Worm (Caenorhabditis elegans) whole organism, mixed stage, embryonic: Measurements from ENCODE around the gene gst-36.

ENCODE experiments used
- M03D4.4 ChIP-seq: sonication (generic microtip); optimal IDR thresholded peaks from 2 replicates; lab custom pipeline; 2017; ENCODE audit warnings: mild to moderate bottlenecking, missing genetic modification characterization, missing compliant biosample characterization
- bed-3 ChIP-seq: fragments of 200-800 bp; sonication (Bioruptor generic); optimal IDR thresholded peaks from 3 replicates; lab custom pipeline; 2018; ENCODE audit warnings: mild to moderate bottlenecking, missing genetic modification characterization, moderate library complexity, missing compliant biosample characterization
- blmp-1 ChIP-seq: fragments of 150-350 bp; optimal IDR thresholded peaks from 2 replicates; lab custom pipeline; 2014; ENCODE audit warnings: missing biosample characterization, missing genetic modification characterization
- ceh-39 ChIP-seq: fragments of 150-350 bp; optimal IDR thresholded peaks from 2 replicates; lab custom pipeline; 2014; ENCODE audit warnings: missing biosample characterization, missing genetic modification characterization
- ceh-43 ChIP-seq: fragments of 200-800 bp; sonication (Bioruptor generic); optimal IDR thresholded peaks from 2 replicates; lab custom pipeline; 2018; ENCODE audit warnings: mild to moderate bottlenecking, missing genetic modification characterization, moderate library complexity, missing compliant biosample characterization
- ceh-83 ChIP-seq: fragments of 200-800 bp; sonication (Bioruptor generic); optimal IDR thresholded peaks from 2 replicates; lab custom pipeline; 2018; ENCODE audit warnings: mild to moderate bottlenecking, missing genetic modification characterization, missing compliant biosample characterization
- ces-1 ChIP-seq: fragments of 150-350 bp; optimal IDR thresholded peaks from 2 replicates; lab custom pipeline; 2014; ENCODE audit warnings: missing biosample characterization, missing genetic modification reagents, missing genetic modification characterization
- cnd-1 ChIP-seq: fragments of 200-800 bp; sonication (Bioruptor generic); optimal IDR thresholded peaks from 2 replicates; lab custom pipeline; 2018; ENCODE audit warnings: mild to moderate bottlenecking, missing genetic modification characterization, missing compliant biosample characterization
- drap-1 ChIP-seq: fragments of 200-800 bp; sonication (Bioruptor generic); optimal IDR thresholded peaks from 3 replicates; lab custom pipeline; 2018; ENCODE audit warnings: mild to moderate bottlenecking, missing genetic modification characterization, missing compliant biosample characterization
- elt-1 ChIP-seq: sonication (generic microtip); optimal IDR thresholded peaks from 2 replicates; lab custom pipeline; 2017; ENCODE audit warnings: missing genetic modification characterization, mild to moderate bottlenecking, missing compliant biosample characterization, antibody characterized with exemption, moderate library complexity, borderline replicate concordance; ENCODE audit not compliant: insufficient read depth
- elt-3 ChIP-seq: fragments of 150-350 bp; optimal IDR thresholded peaks from 2 replicates; lab custom pipeline; 2014; ENCODE audit warnings: missing biosample characterization, missing genetic modification characterization
- flh-1 ChIP-seq: fragments of 200-800 bp; sonication (Bioruptor generic); optimal IDR thresholded peaks from 2 replicates; lab custom pipeline; 2018; ENCODE audit warnings: mild to moderate bottlenecking, missing genetic modification characterization, moderate library complexity, missing compliant biosample characterization
- ham-2 ChIP-seq: fragments of 200-800 bp; sonication (Bioruptor generic); optimal IDR thresholded peaks from 2 replicates; lab custom pipeline; 2018; ENCODE audit warnings: mild to moderate bottlenecking, missing genetic modification characterization, missing compliant biosample characterization
- hlh-1 ChIP-seq: fragments of 150-350 bp; optimal IDR thresholded peaks from 2 replicates; lab custom pipeline; 2014; ENCODE audit warnings: missing biosample characterization, missing genetic modification reagents, missing genetic modification characterization
- lin-13 ChIP-seq: fragments of 150-350 bp; optimal IDR thresholded peaks from 2 replicates; lab custom pipeline; 2014; ENCODE audit warnings: missing biosample characterization, missing genetic modification characterization
- lin-32 ChIP-seq: fragments of 200-800 bp; sonication (Bioruptor generic); optimal IDR thresholded peaks from 2 replicates; lab custom pipeline; 2018; ENCODE audit warnings: mild to moderate bottlenecking, missing genetic modification characterization, missing compliant biosample characterization
- lsy-2 ChIP-seq: fragments of 150-350 bp; optimal IDR thresholded peaks from 2 replicates; lab custom pipeline; 2014; ENCODE audit warnings: missing biosample characterization, missing genetic modification characterization
- mab-5 ChIP-seq: fragments of 150-350 bp; optimal IDR thresholded peaks from 2 replicates; lab custom pipeline; 2014; ENCODE audit warnings: missing biosample characterization, missing genetic modification characterization
- mep-1 ChIP-seq: fragments of 150-350 bp; optimal IDR thresholded peaks from 2 replicates; lab custom pipeline; 2017; ENCODE audit warnings: missing biosample characterization, missing genetic modification reagents, missing genetic modification characterization, inconsistent platforms
- mls-2 ChIP-seq: sonication (generic microtip); optimal IDR thresholded peaks from 2 replicates; lab custom pipeline; 2016; ENCODE audit warnings: mild to moderate bottlenecking, missing genetic modification characterization, moderate library complexity, missing compliant biosample characterization
- nhr-12 ChIP-seq: fragments of 150-350 bp; optimal IDR thresholded peaks from 2 replicates; lab custom pipeline; 2014; ENCODE audit warnings: missing biosample characterization, missing genetic modification characterization
- nhr-2 ChIP-seq: fragments of 150-350 bp; optimal IDR thresholded peaks from 2 replicates; lab custom pipeline; 2014; ENCODE audit warnings: missing biosample characterization, missing genetic modification characterization
- nhr-237 ChIP-seq: fragments of 150-350 bp; optimal IDR thresholded peaks from 2 replicates; lab custom pipeline; 2014; ENCODE audit warnings: missing biosample characterization, missing genetic modification characterization
- nhr-28 ChIP-seq: fragments of 150-350 bp; optimal IDR thresholded peaks from 2 replicates; lab custom pipeline; 2014; ENCODE audit warnings: missing biosample characterization, missing genetic modification characterization
- nhr-76 ChIP-seq: sonication (generic microtip); optimal IDR thresholded peaks from 2 replicates; lab custom pipeline; 2017; ENCODE audit warnings: missing biosample characterization, missing genetic modification characterization
- pha-4 ChIP-seq: fragments of 150-350 bp; optimal IDR thresholded peaks from 2 replicates; lab custom pipeline; 2018; ENCODE audit warnings: missing biosample characterization, missing genetic modification reagents, missing genetic modification characterization
- sem-2 ChIP-seq: fragments of 200-800 bp; sonication (Bioruptor generic); optimal IDR thresholded peaks from 2 replicates; lab custom pipeline; 2018; ENCODE audit warnings: mild to moderate bottlenecking, missing genetic modification characterization, missing compliant biosample characterization
- snpc-4 ChIP-seq: fragments of 150-350 bp; optimal IDR thresholded peaks from 2 replicates; lab custom pipeline; 2014; ENCODE audit warnings: missing biosample characterization, missing genetic modification characterization
- sptf-1 ChIP-seq: sonication (generic microtip); optimal IDR thresholded peaks from 2 replicates; lab custom pipeline; 2017; ENCODE audit warnings: mild to moderate bottlenecking, missing genetic modification characterization, moderate library complexity, missing compliant biosample characterization
- tbx-8 ChIP-seq: fragments of 200-800 bp; sonication (Bioruptor generic); optimal IDR thresholded peaks from 2 replicates; lab custom pipeline; 2018; ENCODE audit warnings: mild to moderate bottlenecking, missing genetic modification characterization, moderate library complexity, missing compliant biosample characterization
- unc-120 ChIP-seq: sonication (generic microtip); optimal IDR thresholded peaks from 2 replicates; lab custom pipeline; 2017; ENCODE audit warnings: missing genetic modification characterization, missing compliant biosample characterization; ENCODE audit not compliant: poor library complexity, severe bottlenecking
- unc-39 ChIP-seq: fragments of 150-350 bp; optimal IDR thresholded peaks from 2 replicates; lab custom pipeline; 2014; ENCODE audit warnings: missing biosample characterization, missing genetic modification characterization
- unc-62 ChIP-seq: fragments of 150-350 bp; optimal IDR thresholded peaks from 2 replicates; lab custom pipeline; 2014; ENCODE audit warnings: missing biosample characterization, missing genetic modification reagents, missing genetic modification characterization
- zip-8 ChIP-seq: fragments of 150-350 bp; optimal IDR thresholded peaks from 2 replicates; lab custom pipeline; 2014; ENCODE audit warnings: missing biosample characterization, missing genetic modification characterization
- ztf-11 ChIP-seq: fragments of 150-350 bp; optimal IDR thresholded peaks from 2 replicates; lab custom pipeline; 2014; ENCODE audit warnings: missing biosample characterization, missing genetic modification characterization

The gst-36 gene

ce11 chrX:9837989-9838541, 24.7 kb downstream of the gst-36 start, which contains the start of gene ipla-2:
ipla-2 (minus strand) TSS chrX:9838039.
- TF ChIP-seq flh-1 (no peak), drap-1 (GFP tag; lab: Kevin White, UChicago) (no peak), ceh-39 (tag; lab: Kevin White, UChicago) (no peak), mab-5 (no peak), mep-1 (tag; lab: Kevin White, UChicago) (peak; percentile 24), nhr-28 (tag; lab: Kevin White, UChicago) (no peak), ceh-83 (no peak), nhr-237 (no peak), tbx-8 (GFP tag; lab: Kevin White, UChicago) (no peak), zip-8 (tag; lab: Kevin White, UChicago) (no peak), M03D4.4 (tag; lab: Kevin White, UChicago) (no peak), unc-39 (no peak), lin-32 (no peak), cnd-1 (tag; lab: Kevin White, UChicago) (no peak), elt-1 (tag; lab: Kevin White, UChicago) (no peak), lsy-2 (tag; lab: Kevin White, UChicago) (no peak), lin-13 (no peak), hlh-1 (tag; lab: Kevin White, UChicago) (peak; percentile 16), snpc-4 (tag; lab: Kevin White, UChicago) (no peak), ces-1 (peak; percentile 58), sem-2 (GFP tag; lab: Kevin White, UChicago) (no peak), unc-120 (tag; lab: Kevin White, UChicago) (peak; percentile 7), nhr-76 (tag; lab: Kevin White, UChicago) (no peak), pha-4 (tag; lab: Kevin White, UChicago) (no peak), sptf-1 (no peak), unc-62 (GFP tag; lab: Kevin White, UChicago) (peak; percentile 44), ztf-11 (tag; lab: Kevin White, UChicago) (no peak), nhr-12 (no peak), mls-2 (tag; lab: Kevin White, UChicago) (no peak), ham-2 (GFP tag; lab: Kevin White, UChicago) (no peak), bed-3 (no peak), elt-3 (no peak), ceh-43 (no peak), blmp-1 (tag; lab: Kevin White, UChicago) (no peak), nhr-2 (no peak)

ce11 chrX:9832370-9832769, 30.4 kb downstream of the gst-36 start:
- peak; percentile 9 for TF ChIP-seq unc-62 (GFP tag; lab: Kevin White, UChicago)
- peak; percentile 84 for TF ChIP-seq unc-120 (tag; lab: Kevin White, UChicago)
- TF ChIP-seq blmp-1 (tag; lab: Kevin White, UChicago), result no peak
- TF ChIP-seq lin-32, result no peak
- no peak for TF ChIP-seq elt-3
- no peak for TF ChIP-seq ceh-39 (tag; lab: Kevin White, UChicago)
- peak; percentile 92 for TF ChIP-seq hlh-1 (tag; lab: Kevin White, UChicago)
- TF ChIP-seq nhr-2, result no peak
- TF ChIP-seq flh-1, result no peak

DNA sequence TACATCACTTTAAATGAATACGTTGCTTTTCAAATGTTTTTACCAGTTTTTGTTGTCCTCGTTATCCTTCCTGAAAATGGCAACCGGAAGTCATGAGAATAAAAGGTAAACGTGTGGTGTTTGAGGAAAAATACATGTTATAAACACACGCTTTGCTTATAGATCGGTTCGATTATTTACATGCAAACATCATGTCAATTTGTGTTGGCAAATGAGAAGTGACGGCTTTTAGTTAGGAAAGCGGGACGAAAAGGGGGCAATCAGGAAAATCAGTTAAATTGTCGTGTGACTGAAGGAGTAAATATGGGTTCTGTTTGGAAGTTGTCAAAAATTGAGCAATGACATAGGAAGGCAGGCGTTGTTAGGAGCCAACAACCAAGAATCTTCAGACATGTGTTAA, 31.5 kb downstream of the gst-36 start, which contains the start of gene rrc-1:
TSS of gene rrc-1 (minus strand) at position 74 of the 400 bp plus-strand sequence.
- no peak for TF ChIP-seq elt-1 (tag; lab: Kevin White, UChicago)
- TF ChIP-seq mab-5, result no peak
- no peak for TF ChIP-seq nhr-28 (tag; lab: Kevin White, UChicago)
- TF ChIP-seq unc-120 (tag; lab: Kevin White, UChicago), result no peak
- TF ChIP-seq drap-1 (GFP tag; lab: Kevin White, UChicago), result no peak
- no peak for TF ChIP-seq lin-13
- no peak for TF ChIP-seq flh-1
- TF ChIP-seq nhr-2, result no peak
- no peak for TF ChIP-seq ham-2 (GFP tag; lab: Kevin White, UChicago)
